Worm (Caenorhabditis elegans): ENCODE results near the gene C09G4.4.

C09G4.4 gene

ce11 chrIV:8526050-8526449, 13.3 kb downstream of the C09G4.4 start:
- TF ChIP-seq F13H6.1 (tag; optimal IDR thresholded peaks at IDR 0.05) (peak; percentile 92), nhr-129 (tag; optimal IDR thresholded peaks at IDR 0.05) (peak; percentile 88), ceh-82 (tag; optimal IDR thresholded peaks at IDR 0.05) (no peak), egl-27 (tag; optimal IDR thresholded peaks at IDR 0.05) (peak; percentile 62), unc-62 (GFP tag; optimal IDR thresholded peaks at IDR 0.05) (peak; percentile 23), blmp-1 (tag; optimal IDR thresholded peaks at IDR 0.05; ENCODE audit: insufficient read depth) (peak; percentile 43), ceh-16 (tag; optimal IDR thresholded peaks at IDR 0.05) (no peak), unc-39 (tag; optimal IDR thresholded peaks at IDR 0.05) (no peak), unc-55 (GFP tag; optimal IDR thresholded peaks at IDR 0.05) (no peak), nhr-237 (tag; optimal IDR thresholded peaks at IDR 0.05) (no peak), zag-1 (tag; optimal IDR thresholded peaks at IDR 0.05) (no peak), alr-1 (tag; optimal IDR thresholded peaks at IDR 0.05) (no peak), nhr-25 (tag; optimal IDR thresholded peaks at IDR 0.05) (no peak), peb-1 (tag; optimal IDR thresholded peaks at IDR 0.05) (no peak), mbf-1 (tag; optimal IDR thresholded peaks at IDR 0.05) (no peak), ztf-1 (GFP tag; conservative IDR thresholded peaks at IDR 0.05) (no peak), nhr-23 (tag; optimal IDR thresholded peaks at IDR 0.05) (no peak), R02D3.7 (tag; optimal IDR thresholded peaks at IDR 0.05) (no peak), sma-9 (GFP tag; optimal IDR thresholded peaks at IDR 0.05) (peak; percentile 97), sma-9 (tag; optimal IDR thresholded peaks at IDR 0.05) (peak; percentile 77), nhr-10 (tag; optimal IDR thresholded peaks at IDR 0.05) (no peak), lin-11 (tag; optimal IDR thresholded peaks at IDR 0.05) (no peak), sma-3 (GFP tag; optimal IDR thresholded peaks at IDR 0.05) (peak; percentile 88), sem-4 (tag; optimal IDR thresholded peaks at IDR 0.05) (peak; percentile 18), ZK546.5 (tag; optimal IDR thresholded peaks at IDR 0.05) (no peak), aly-2 (tag; optimal IDR thresholded peaks at IDR 0.05) (no peak), mdl-1 (tag; optimal IDR thresholded peaks at IDR 0.05) (peak in 1 of 2 experiments; percentile 44), elt-1 (tag; optimal IDR thresholded peaks at IDR 0.05) (no peak), ama-1 (optimal IDR thresholded peaks at IDR 0.05) (no peak), Y55F3AM.14 (GFP tag; optimal IDR thresholded peaks at IDR 0.05) (peak; percentile 62), ztf-4 (tag; optimal IDR thresholded peaks at IDR 0.05) (peak; percentile 65), dmd-4 (tag; optimal IDR thresholded peaks at IDR 0.05) (no peak), gmeb-1 (tag; optimal IDR thresholded peaks at IDR 0.05) (no peak), nhr-11 (tag; optimal IDR thresholded peaks at IDR 0.05) (no peak), C34F6.9 (tag; optimal IDR thresholded peaks at IDR 0.05) (peak; percentile 11), mab-5 (tag; optimal IDR thresholded peaks at IDR 0.05) (no peak), snpc-4 (tag; optimal IDR thresholded peaks at IDR 0.05) (no peak), elt-3 (tag; optimal IDR thresholded peaks at IDR 0.05) (no peak), nhr-77 (tag; optimal IDR thresholded peaks at IDR 0.05) (no peak), nhr-6 (tag; optimal IDR thresholded peaks at IDR 0.05) (peak; percentile 79), lin-13 (GFP tag; optimal IDR thresholded peaks at IDR 0.05) (no peak), lsy-2 (tag; optimal IDR thresholded peaks at IDR 0.05) (peak in 1 of 2 experiments; percentile 86), ztf-11 (tag; optimal IDR thresholded peaks at IDR 0.05) (no peak), nhr-21 (tag; optimal IDR thresholded peaks at IDR 0.05) (peak; percentile 87), skn-1 (tag; optimal IDR thresholded peaks at IDR 0.05) (no peak), crh-2 (tag; optimal IDR thresholded peaks at IDR 0.05) (peak; percentile 63), lin-39 (tag; optimal IDR thresholded peaks at IDR 0.05) (no peak), nhr-12 (tag; optimal IDR thresholded peaks at IDR 0.05) (no peak), fos-1 (tag; optimal IDR thresholded peaks at IDR 0.05) (peak; percentile 68)
